Worm (Caenorhabditis elegans) whole organism, mixed stage, embryonic: ENCODE results near the gene iglr-1.

ENCODE experiments used
- blmp-1 ChIP-seq: fragments of 150-350 bp; optimal IDR thresholded peaks from 2 replicates; lab custom pipeline; 2014; ENCODE audit warnings: missing biosample characterization, missing genetic modification characterization
- ceh-43 ChIP-seq: fragments of 200-800 bp; sonication (Bioruptor generic); optimal IDR thresholded peaks from 2 replicates; lab custom pipeline; 2018; ENCODE audit warnings: mild to moderate bottlenecking, missing genetic modification characterization, moderate library complexity, missing compliant biosample characterization
- ces-1 ChIP-seq: fragments of 150-350 bp; optimal IDR thresholded peaks from 2 replicates; lab custom pipeline; 2014; ENCODE audit warnings: missing biosample characterization, missing genetic modification reagents, missing genetic modification characterization
- cnd-1 ChIP-seq: fragments of 200-800 bp; sonication (Bioruptor generic); optimal IDR thresholded peaks from 2 replicates; lab custom pipeline; 2018; ENCODE audit warnings: mild to moderate bottlenecking, missing genetic modification characterization, missing compliant biosample characterization
- drap-1 ChIP-seq: fragments of 200-800 bp; sonication (Bioruptor generic); optimal IDR thresholded peaks from 3 replicates; lab custom pipeline; 2018; ENCODE audit warnings: mild to moderate bottlenecking, missing genetic modification characterization, missing compliant biosample characterization
- elt-3 ChIP-seq: fragments of 150-350 bp; optimal IDR thresholded peaks from 2 replicates; lab custom pipeline; 2014; ENCODE audit warnings: missing biosample characterization, missing genetic modification characterization
- lin-13 ChIP-seq: fragments of 150-350 bp; optimal IDR thresholded peaks from 2 replicates; lab custom pipeline; 2014; ENCODE audit warnings: missing biosample characterization, missing genetic modification characterization
- lsy-2 ChIP-seq: fragments of 150-350 bp; optimal IDR thresholded peaks from 2 replicates; lab custom pipeline; 2014; ENCODE audit warnings: missing biosample characterization, missing genetic modification characterization
- mep-1 ChIP-seq: fragments of 150-350 bp; optimal IDR thresholded peaks from 2 replicates; lab custom pipeline; 2017; ENCODE audit warnings: missing biosample characterization, missing genetic modification reagents, missing genetic modification characterization, inconsistent platforms
- nhr-12 ChIP-seq: fragments of 150-350 bp; optimal IDR thresholded peaks from 2 replicates; lab custom pipeline; 2014; ENCODE audit warnings: missing biosample characterization, missing genetic modification characterization
- nhr-237 ChIP-seq: fragments of 150-350 bp; optimal IDR thresholded peaks from 2 replicates; lab custom pipeline; 2014; ENCODE audit warnings: missing biosample characterization, missing genetic modification characterization
- tbx-8 ChIP-seq: fragments of 200-800 bp; sonication (Bioruptor generic); optimal IDR thresholded peaks from 2 replicates; lab custom pipeline; 2018; ENCODE audit warnings: mild to moderate bottlenecking, missing genetic modification characterization, moderate library complexity, missing compliant biosample characterization
- unc-62 ChIP-seq: fragments of 150-350 bp; optimal IDR thresholded peaks from 2 replicates; lab custom pipeline; 2014; ENCODE audit warnings: missing biosample characterization, missing genetic modification reagents, missing genetic modification characterization

ce11 chrX:14969615-14970014, 21.6 kb downstream of the iglr-1 start:
- TF ChIP-seq drap-1: no peak
- no peak for TF ChIP-seq lin-13 (tag; lab: Kevin White, UChicago)
- TF ChIP-seq unc-62: no peak
- TF ChIP-seq cnd-1: no peak
- no peak for TF ChIP-seq ces-1 (GFP tag; lab: Kevin White, UChicago)
- no peak for TF ChIP-seq lsy-2 (tag; lab: Kevin White, UChicago)
- TF ChIP-seq nhr-237 (tag; lab: Kevin White, UChicago): no peak
- no peak for TF ChIP-seq mep-1 (tag; lab: Kevin White, UChicago)
- no peak for TF ChIP-seq tbx-8
- no peak for TF ChIP-seq nhr-12 (tag; lab: Kevin White, UChicago)
- no peak for TF ChIP-seq elt-3
- TF ChIP-seq ceh-43 (GFP tag; lab: Kevin White, UChicago): no peak
- no peak for TF ChIP-seq blmp-1
